Worm (Caenorhabditis elegans) whole organism, L4/young adult: ENCODE results near the gene Y94H6A.7.
"Not testable (repeated sequence)": the region's sequence is repeated elsewhere in the genome, so short reads cannot be mapped to it uniquely, and the experiment has no call there.

Experiments
- W03F9.2 ChIP-seq: fragments of 150-350 bp; optimal IDR thresholded peaks from 2 replicates; lab custom pipeline; 2014; ENCODE audit warnings: missing biosample characterization, missing genetic modification characterization
- dao-5 ChIP-seq: sonication (generic microtip); optimal IDR thresholded peaks from 2 replicates; lab custom pipeline; 2016; ENCODE audit warnings: missing genotype, missing genetic modification characterization, moderate library complexity, missing compliant biosample characterization
- him-1 ChIP-seq: sonication (generic microtip); optimal IDR thresholded peaks from 2 replicates; lab custom pipeline; 2016; ENCODE audit warnings: missing genotype, missing genetic modification reagents, missing genetic modification characterization, missing compliant biosample characterization

ce11 chrIV:2716474-2716873, at the start of gene Y94H6A.7:
- not testable (repeated sequence) for TF ChIP-seq W03F9.2 (tag; lab: Kevin White, UChicago); dao-5; him-1 (tag; lab: Kevin White, UChicago)
